Worm (Caenorhabditis elegans): ENCODE measurements around the gene C55C3.1.

Gene C55C3.1

ce11 chrIV:5667191-5667590, 41.7 kb upstream of the C55C3.1 start (continued):
- TF ChIP-seq daf-12 (tag; optimal IDR thresholded peaks at IDR 0.05) (no peak), nhr-25 (tag; optimal IDR thresholded peaks at IDR 0.05; ENCODE audit: borderline replicate concordance, insufficient read depth) (no peak), hlh-11 (tag; optimal IDR thresholded peaks at IDR 0.05) (peak; percentile 76), ZK546.5 (tag; optimal IDR thresholded peaks at IDR 0.05) (no peak), Y5F2A.4 (GFP tag; optimal IDR thresholded peaks at IDR 0.05) (no peak), egl-43 (GFP tag; IDR thresholded peaks at IDR 0.05) (no peak), ZK337.2 (GFP tag; IDR thresholded peaks at IDR 0.05) (no peak), pqm-1 (tag; optimal IDR thresholded peaks at IDR 0.05) (no peak), lin-39 (tag; optimal IDR thresholded peaks at IDR 0.05) (no peak), lin-1 (GFP tag; IDR thresholded peaks at IDR 0.05) (no peak), F26F4.8 (GFP tag; conservative IDR thresholded peaks at IDR 0.05) (no peak), php-3 (GFP tag; IDR thresholded peaks at IDR 0.05) (0 out of 2 replicates have a peak, but pooled peaks have one; percentile 54), zip-2 (tag; optimal IDR thresholded peaks at IDR 0.05) (no peak), arid-1 (GFP tag; conservative IDR thresholded peaks at IDR 0.05) (no peak), cey-2 (tag; optimal IDR thresholded peaks at IDR 0.05; ENCODE audit: borderline replicate concordance, insufficient read depth) (no peak), unc-39 (tag; optimal IDR thresholded peaks at IDR 0.05) (no peak), hlh-30 (tag; optimal IDR thresholded peaks at IDR 0.05; ENCODE audit: insufficient read depth) (peak; percentile 45), ama-1 (optimal IDR thresholded peaks at IDR 0.05) (no peak), dmd-8 (GFP tag; IDR thresholded peaks at IDR 0.05) (no peak)

ce11 chrIV:5669459-5669858, 39.4 kb upstream of the C55C3.1 start, which contains the start of gene T19E7.6:
Gene T19E7.6 (minus strand): TSS chrIV:5669503.
- TF ChIP-seq daf-16 (GFP tag; optimal IDR thresholded peaks at IDR 0.05) (no peak), daf-16 (tag; optimal IDR thresholded peaks at IDR 0.05) (peak; percentile 89), lin-1 (GFP tag; IDR thresholded peaks at IDR 0.05) (no peak), snpc-4 (tag; optimal IDR thresholded peaks at IDR 0.05) (no peak), dve-1 (tag; optimal IDR thresholded peaks at IDR 0.05; ENCODE audit: insufficient read depth) (peak; percentile 40), daf-12 (tag; optimal IDR thresholded peaks at IDR 0.05) (no peak), mxl-3 (GFP tag; optimal IDR thresholded peaks at IDR 0.05) (no peak), lin-39 (tag; optimal IDR thresholded peaks at IDR 0.05) (no peak), ctbp-1 (GFP tag; IDR thresholded peaks at IDR 0.05) (no peak), madf-9 (GFP tag; conservative IDR thresholded peaks at IDR 0.05) (no peak), ceh-28 (tag; optimal IDR thresholded peaks at IDR 0.05) (no peak)

ce11 chrIV:5671325-5671724, 37.6 kb upstream of the C55C3.1 start:
- no peak for TF ChIP-seq dmd-6 (GFP tag; IDR thresholded peaks at IDR 0.05)
- TF ChIP-seq pha-4 (GFP tag; IDR thresholded peaks at IDR 0.05): no peak
- no peak for TF ChIP-seq pha-4 (tag; optimal IDR thresholded peaks at IDR 0.05)
- no peak for TF ChIP-seq F26F4.8 (GFP tag; conservative IDR thresholded peaks at IDR 0.05)
- TF ChIP-seq snpc-1.2 (GFP tag; IDR thresholded peaks at IDR 0.05): no peak
- TF ChIP-seq fos-1 (tag; optimal IDR thresholded peaks at IDR 0.05): no peak
- no peak for TF ChIP-seq ZK337.2 (GFP tag; IDR thresholded peaks at IDR 0.05)
- TF ChIP-seq zfp-3 (GFP tag; conservative IDR thresholded peaks at IDR 0.05): no peak
- TF ChIP-seq nhr-76 (tag; optimal IDR thresholded peaks at IDR 0.05): no peak
- TF ChIP-seq unc-130 (GFP tag; optimal IDR thresholded peaks at IDR 0.05): no peak
- TF ChIP-seq Y75B8A.6 (GFP tag; IDR thresholded peaks at IDR 0.05): no peak

- TF ChIP-seq ceh-82 (tag; optimal IDR thresholded peaks at IDR 0.05): no peak
- no peak for TF ChIP-seq fkh-10 (GFP tag; optimal IDR thresholded peaks at IDR 0.05)
- no peak for TF ChIP-seq T20F7.1 (GFP tag; optimal IDR thresholded peaks at IDR 0.05)
- no peak for TF ChIP-seq zip-11 (GFP tag; IDR thresholded peaks at IDR 0.05)
Observed at ce11 chrIV:5674435-5674834, 34.5 kb upstream of the C55C3.1 start, which contains the start of gene srd-5. Gene srd-5 (minus strand): TSS chrIV:5674535.
